Worm (Caenorhabditis elegans): ENCODE measurements around the gene H38K22.6.

Gene H38K22.6

DNA sequence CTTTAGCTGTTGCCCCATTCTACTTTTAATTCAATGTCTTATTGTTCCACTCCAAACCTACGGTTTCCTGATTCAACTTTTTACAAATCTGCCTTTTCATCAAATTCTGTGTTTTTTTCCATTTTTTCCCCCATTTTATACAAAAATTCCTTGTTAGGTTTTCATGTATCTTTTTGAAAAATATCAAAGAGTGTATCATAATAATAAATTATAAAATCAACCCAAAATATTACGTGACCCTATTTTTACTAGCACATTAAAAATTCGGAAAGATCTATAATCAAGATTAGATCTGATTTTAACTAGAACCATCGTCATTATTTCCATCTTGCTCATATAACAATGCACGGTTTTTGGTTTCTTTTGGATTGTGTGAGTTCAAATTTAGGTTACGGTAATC, at the start of gene H38K22.6:
TSS of gene H38K22.6 (plus strand) at position 301 of the 400 bp plus-strand sequence.
- TF ChIP-seq ceh-83 (GFP tag; optimal IDR thresholded peaks at IDR 0.05) (no peak), mls-2 (tag; optimal IDR thresholded peaks at IDR 0.05) (no peak), bed-3 (GFP tag; optimal IDR thresholded peaks at IDR 0.05) (no peak), lsy-2 (tag; optimal IDR thresholded peaks at IDR 0.05) (no peak), ceh-43 (GFP tag; optimal IDR thresholded peaks at IDR 0.05) (no peak), sptf-1 (tag; optimal IDR thresholded peaks at IDR 0.05) (no peak), nhr-76 (tag; optimal IDR thresholded peaks at IDR 0.05) (no peak), ham-2 (GFP tag; optimal IDR thresholded peaks at IDR 0.05) (no peak), zip-8 (tag; optimal IDR thresholded peaks at IDR 0.05) (no peak), pha-4 (tag; optimal IDR thresholded peaks at IDR 0.05) (no peak), elt-3 (tag; optimal IDR thresholded peaks at IDR 0.05) (no peak), elt-1 (tag; optimal IDR thresholded peaks at IDR 0.05; ENCODE audit: borderline replicate concordance, insufficient read depth) (no peak), blmp-1 (tag; optimal IDR thresholded peaks at IDR 0.05) (no peak), ztf-11 (tag; optimal IDR thresholded peaks at IDR 0.05) (no peak)

DNA sequence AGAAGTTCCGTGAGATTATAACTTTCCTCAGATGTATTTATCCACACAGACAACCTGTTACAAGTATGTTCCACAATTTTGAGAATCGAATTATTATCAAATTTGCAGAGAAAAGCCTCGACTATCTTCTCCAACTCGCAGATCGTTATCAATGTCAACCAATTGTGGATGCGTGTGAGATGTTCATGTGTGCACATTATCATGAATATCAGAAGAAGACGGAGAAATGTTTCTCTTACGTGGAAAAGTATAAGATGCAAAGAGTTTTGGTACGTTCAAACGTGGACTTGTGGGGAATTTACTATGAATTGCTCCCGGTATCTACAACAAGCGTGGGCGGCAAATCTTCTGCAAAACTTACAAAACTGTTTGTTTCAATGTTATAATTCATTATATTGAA, 49.2 kb upstream of the H38K22.6 start:
- no peak for TF ChIP-seq elt-1 (tag; optimal IDR thresholded peaks at IDR 0.05; ENCODE audit: borderline replicate concordance, insufficient read depth)

ce11 chrIII:4272864-4273263, 47.3 kb upstream of the H38K22.6 start:
- TF ChIP-seq drap-1 (GFP tag; optimal IDR thresholded peaks at IDR 0.05) = no peak
- TF ChIP-seq ztf-11 (tag; optimal IDR thresholded peaks at IDR 0.05) = peak; percentile 50
- no peak for TF ChIP-seq elt-3 (tag; optimal IDR thresholded peaks at IDR 0.05)
- no peak for TF ChIP-seq ces-1 (GFP tag; optimal IDR thresholded peaks at IDR 0.05)
- TF ChIP-seq M03D4.4 (tag; optimal IDR thresholded peaks at IDR 0.05) = no peak
- no peak for TF ChIP-seq lsy-2 (tag; optimal IDR thresholded peaks at IDR 0.05)
- TF ChIP-seq ham-2 (GFP tag; optimal IDR thresholded peaks at IDR 0.05) = no peak
- TF ChIP-seq nhr-28 (tag; optimal IDR thresholded peaks at IDR 0.05) = no peak
- no peak for TF ChIP-seq unc-39 (tag; optimal IDR thresholded peaks at IDR 0.05)
- no peak for TF ChIP-seq lin-32 (GFP tag; optimal IDR thresholded peaks at IDR 0.05)
- no peak for TF ChIP-seq mep-1 (tag; optimal IDR thresholded peaks at IDR 0.05)
- TF ChIP-seq pha-4 (tag; optimal IDR thresholded peaks at IDR 0.05) = no peak
- TF ChIP-seq flh-1 (GFP tag; optimal IDR thresholded peaks at IDR 0.05) = no peak
- no peak for TF ChIP-seq mab-5 (tag; optimal IDR thresholded peaks at IDR 0.05)
- no peak for TF ChIP-seq hlh-1 (tag; optimal IDR thresholded peaks at IDR 0.05)
- TF ChIP-seq cnd-1 (tag; optimal IDR thresholded peaks at IDR 0.05) = peak; percentile 37
- peak; percentile 63 for TF ChIP-seq mls-2 (tag; optimal IDR thresholded peaks at IDR 0.05)
- no peak for TF ChIP-seq lin-13 (tag; optimal IDR thresholded peaks at IDR 0.05)
- TF ChIP-seq sem-2 (GFP tag; optimal IDR thresholded peaks at IDR 0.05) = no peak
- TF ChIP-seq sptf-1 (tag; optimal IDR thresholded peaks at IDR 0.05) = peak; percentile 8
- TF ChIP-seq nhr-237 (tag; optimal IDR thresholded peaks at IDR 0.05) = no peak
- peak; percentile 81 for TF ChIP-seq nhr-2 (tag; optimal IDR thresholded peaks at IDR 0.05)
- TF ChIP-seq snpc-4 (tag; optimal IDR thresholded peaks at IDR 0.05) = no peak
- TF ChIP-seq ceh-83 (GFP tag; optimal IDR thresholded peaks at IDR 0.05) = no peak
- TF ChIP-seq tbx-8 (GFP tag; optimal IDR thresholded peaks at IDR 0.05) = no peak
- TF ChIP-seq elt-1 (tag; optimal IDR thresholded peaks at IDR 0.05; ENCODE audit: borderline replicate concordance, insufficient read depth) = no peak
- TF ChIP-seq ceh-39 (tag; optimal IDR thresholded peaks at IDR 0.05) = peak; percentile 25
- TF ChIP-seq nhr-12 (tag; optimal IDR thresholded peaks at IDR 0.05) = no peak
- peak; percentile 74 for TF ChIP-seq zip-8 (tag; optimal IDR thresholded peaks at IDR 0.05)
- TF ChIP-seq bed-3 (GFP tag; optimal IDR thresholded peaks at IDR 0.05) = no peak
- TF ChIP-seq nhr-76 (tag; optimal IDR thresholded peaks at IDR 0.05) = no peak
- no peak for TF ChIP-seq blmp-1 (tag; optimal IDR thresholded peaks at IDR 0.05)
- peak; percentile 25 for TF ChIP-seq ceh-43 (GFP tag; optimal IDR thresholded peaks at IDR 0.05)
- TF ChIP-seq unc-62 (GFP tag; optimal IDR thresholded peaks at IDR 0.05) = peak; percentile 61

- TF ChIP-seq unc-39 (tag; optimal IDR thresholded peaks at IDR 0.05) (no peak), nhr-76 (tag; optimal IDR thresholded peaks at IDR 0.05) (no peak), bed-3 (GFP tag; optimal IDR thresholded peaks at IDR 0.05) (no peak), ztf-11 (tag; optimal IDR thresholded peaks at IDR 0.05) (no peak), ceh-43 (GFP tag; optimal IDR thresholded peaks at IDR 0.05) (no peak), ces-1 (GFP tag; optimal IDR thresholded peaks at IDR 0.05) (no peak), cnd-1 (tag; optimal IDR thresholded peaks at IDR 0.05) (peak; percentile 56), lin-32 (GFP tag; optimal IDR thresholded peaks at IDR 0.05) (no peak), ceh-39 (tag; optimal IDR thresholded peaks at IDR 0.05) (peak; percentile 43), ceh-83 (GFP tag; optimal IDR thresholded peaks at IDR 0.05) (no peak), elt-3 (tag; optimal IDR thresholded peaks at IDR 0.05) (no peak), ham-2 (GFP tag; optimal IDR thresholded peaks at IDR 0.05) (no peak), mep-1 (tag; optimal IDR thresholded peaks at IDR 0.05) (peak; percentile 56), M03D4.4 (tag; optimal IDR thresholded peaks at IDR 0.05) (peak; percentile 14), nhr-2 (tag; optimal IDR thresholded peaks at IDR 0.05) (peak; percentile 81), pha-4 (tag; optimal IDR thresholded peaks at IDR 0.05) (no peak), hlh-1 (tag; optimal IDR thresholded peaks at IDR 0.05) (peak; percentile 77), drap-1 (GFP tag; optimal IDR thresholded peaks at IDR 0.05) (no peak), flh-1 (GFP tag; optimal IDR thresholded peaks at IDR 0.05) (no peak), elt-1 (tag; optimal IDR thresholded peaks at IDR 0.05; ENCODE audit: borderline replicate concordance, insufficient read depth) (peak; percentile 16), lsy-2 (tag; optimal IDR thresholded peaks at IDR 0.05) (no peak), unc-62 (GFP tag; optimal IDR thresholded peaks at IDR 0.05) (no peak), nhr-28 (tag; optimal IDR thresholded peaks at IDR 0.05) (no peak), snpc-4 (tag; optimal IDR thresholded peaks at IDR 0.05) (no peak), lin-13 (tag; optimal IDR thresholded peaks at IDR 0.05) (no peak)
Observed at ce11 chrIII:4274524-4274923, 45.7 kb upstream of the H38K22.6 start.

All from whole organism, mixed stage, embryonic.